Worm (Caenorhabditis elegans): ENCODE measurements around the gene comt-3.

comt-3 gene

ce11 chrV:2055765-2056504 lies 1.4 kb upstream of the comt-3 start (continued):
- no peak for TF ChIP-seq lin-35 (GFP tag; optimal IDR thresholded peaks at IDR 0.05)
- peak in 1 of 2 experiments; percentile 20 for TF ChIP-seq lsy-2 (tag; optimal IDR thresholded peaks at IDR 0.05)
- no peak for TF ChIP-seq nhr-90 (tag; optimal IDR thresholded peaks at IDR 0.05; ENCODE audit: poor library complexity)
- TF ChIP-seq nhr-77 (tag; optimal IDR thresholded peaks at IDR 0.05), result no peak
- TF ChIP-seq sox-4 (tag; optimal IDR thresholded peaks at IDR 0.05), result no peak
- no peak for TF ChIP-seq C34B4.2 (tag; optimal IDR thresholded peaks at IDR 0.05)
- no peak for TF ChIP-seq egl-13 (tag; optimal IDR thresholded peaks at IDR 0.05)
- no peak for TF ChIP-seq pax-3 (tag; optimal IDR thresholded peaks at IDR 0.05)
- no peak for TF ChIP-seq ceh-82 (tag; optimal IDR thresholded peaks at IDR 0.05)
- no peak for TF ChIP-seq pqm-1 (tag; optimal IDR thresholded peaks at IDR 0.05)
- no peak for TF ChIP-seq nhr-84 (tag; optimal IDR thresholded peaks at IDR 0.05)
- TF ChIP-seq sup-37 (GFP tag; optimal IDR thresholded peaks at IDR 0.05), result no peak
- TF ChIP-seq F16B12.6 (tag; optimal IDR thresholded peaks at IDR 0.05), result peak; percentile 60
- TF ChIP-seq nhr-71 (tag; optimal IDR thresholded peaks at IDR 0.05), result peak; percentile 8
- no peak for TF ChIP-seq fkh-10 (GFP tag; optimal IDR thresholded peaks at IDR 0.05)
- no peak for TF ChIP-seq zag-1 (tag; optimal IDR thresholded peaks at IDR 0.05)
- no peak for TF ChIP-seq fos-1 (tag; optimal IDR thresholded peaks at IDR 0.05)
- no peak for TF ChIP-seq vab-15 (tag; optimal IDR thresholded peaks at IDR 0.05)
- TF ChIP-seq lin-15B (tag; optimal IDR thresholded peaks at IDR 0.05), result no peak
- no peak for TF ChIP-seq sptf-1 (tag; optimal IDR thresholded peaks at IDR 0.05)
- TF ChIP-seq fkh-4 (tag; optimal IDR thresholded peaks at IDR 0.05; ENCODE audit: borderline replicate concordance), result no peak
- no peak for TF ChIP-seq C16A3.4 (tag; optimal IDR thresholded peaks at IDR 0.05)
- no peak for TF ChIP-seq mab-9 (GFP tag; IDR thresholded peaks at IDR 0.05)
- TF ChIP-seq unc-30 (tag; optimal IDR thresholded peaks at IDR 0.05), result no peak
- TF ChIP-seq lin-39 (tag; optimal IDR thresholded peaks at IDR 0.05), result no peak
- peak; percentile 17 to 19 for TF ChIP-seq efl-1 (optimal IDR thresholded peaks at IDR 0.05)
- TF ChIP-seq efl-1 (GFP tag; optimal IDR thresholded peaks at IDR 0.05 in 1 of 2), result no peak
- TF ChIP-seq tbx-2 (tag; optimal IDR thresholded peaks at IDR 0.05), result no peak
- no peak for TF ChIP-seq tlp-1 (tag; optimal IDR thresholded peaks at IDR 0.05)
- no peak for TF ChIP-seq isw-1 (GFP tag; IDR thresholded peaks at IDR 0.05)
- TF ChIP-seq ama-1 (optimal IDR thresholded peaks at IDR 0.05), result no peak
- TF ChIP-seq alr-1 (tag; optimal IDR thresholded peaks at IDR 0.05; ENCODE audit: borderline replicate concordance), result no peak
- no peak for TF ChIP-seq lin-13 (GFP tag; optimal IDR thresholded peaks at IDR 0.05)
- TF ChIP-seq zip-4 (GFP tag; optimal IDR thresholded peaks at IDR 0.05), result no peak
- no peak for TF ChIP-seq hpl-2 (GFP tag; optimal IDR thresholded peaks at IDR 0.05)
- TF ChIP-seq nhr-47 (tag; optimal IDR thresholded peaks at IDR 0.05), result no peak
- no peak for TF ChIP-seq hlh-4 (tag; optimal IDR thresholded peaks at IDR 0.05)
- TF ChIP-seq nhr-20 (tag; optimal IDR thresholded peaks at IDR 0.05), result peak; percentile 33
- no peak for TF ChIP-seq rnt-1 (tag; optimal IDR thresholded peaks at IDR 0.05)
- no peak for TF ChIP-seq efl-3 (GFP tag; optimal IDR thresholded peaks at IDR 0.05)
- no peak for TF ChIP-seq nhr-76 (tag; optimal IDR thresholded peaks at IDR 0.05)

ce11 chrV:2066780-2067179 lies 9.4 kb downstream of the comt-3 start, which contains the start of gene nhr-86:
TSS of gene nhr-86 (minus strand) at chrV:2066850.
- TF ChIP-seq fkh-10 (GFP tag; optimal IDR thresholded peaks at IDR 0.05) (no peak), blmp-1 (tag; optimal IDR thresholded peaks at IDR 0.05) (peak; percentile 54), lin-35 (GFP tag; optimal IDR thresholded peaks at IDR 0.05) (peak in 1 of 2 experiments; percentile 33), skn-1 (tag; optimal IDR thresholded peaks at IDR 0.05) (peak; percentile 22), nhr-85 (tag) (peak; percentile 31), tbx-2 (tag; optimal IDR thresholded peaks at IDR 0.05) (no peak), nhr-20 (tag; optimal IDR thresholded peaks at IDR 0.05) (peak; percentile 27), snu-23 (GFP tag; optimal IDR thresholded peaks at IDR 0.05) (peak; percentile 39)

Measured in whole organism, L1 larva.